Worm (Caenorhabditis elegans) whole organism, L4 larva: ENCODE results near the gene F58F9.8.
"Not testable (repeated sequence)": the region's sequence is repeated elsewhere in the genome, so short reads cannot be mapped to it uniquely, and the experiment has no call there.

Experiments used
- F37D6.2 ChIP-seq: sonication (generic microtip); optimal IDR thresholded peaks from 2 replicates; lab custom pipeline; 2016; ENCODE audit warnings: mild to moderate bottlenecking, missing genetic modification characterization, missing compliant biosample characterization
- egl-27 ChIP-seq: sonication (generic microtip); optimal IDR thresholded peaks from 3 replicates; lab custom pipeline; 2017; ENCODE audit warnings: missing biosample characterization, missing genetic modification reagents, missing genetic modification characterization
- mdl-1 ChIP-seq, 2 experiments: fragments of 150-350 bp in 1 of 2; sonication (generic microtip) in 1 of 2; optimal IDR thresholded peaks; 2 replicates each; lab custom pipeline; 2014 to 2017; ENCODE audit warnings: missing biosample characterization in 2 of 2, missing genetic modification characterization in 2 of 2
- snpc-4 ChIP-seq: fragments of 150-350 bp; optimal IDR thresholded peaks from 2 replicates; lab custom pipeline; 2014; ENCODE audit warnings: missing biosample characterization, missing genetic modification characterization
- unc-39 ChIP-seq: sonication (generic microtip); optimal IDR thresholded peaks from 2 replicates; lab custom pipeline; 2017; ENCODE audit warnings: missing biosample characterization, missing genetic modification characterization

DNA sequence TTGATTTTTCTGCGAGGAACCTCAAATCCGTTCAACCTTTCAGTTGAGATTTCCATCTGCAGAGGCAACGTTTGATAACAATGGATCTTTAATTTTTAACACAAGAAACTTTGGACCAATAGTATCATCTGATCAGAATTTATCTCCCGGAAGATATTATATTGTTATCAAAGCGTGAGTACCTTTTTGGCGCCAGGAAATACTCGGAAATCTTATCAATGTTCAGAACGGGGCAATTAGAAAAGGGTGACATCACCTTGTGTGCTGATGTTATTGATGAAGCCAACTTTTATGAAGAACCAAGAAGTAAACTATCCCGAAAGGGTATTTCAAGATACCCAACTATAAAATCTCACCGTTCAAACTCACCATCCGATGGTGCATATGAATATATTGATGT lies 17.8 kb upstream of the F58F9.8 start:
- TF ChIP-seq unc-39; F37D6.2 (tag; lab: Kevin White, UChicago); mdl-1 (tag; optimal IDR thresholded peaks at IDR 0.05; lab: Kevin White, UChicago); snpc-4 (tag; lab: Kevin White, UChicago); egl-27 (tag; lab: Kevin White, UChicago): not testable (repeated sequence)
